Worm (Caenorhabditis elegans): Measurements from ENCODE around the gene dkf-2.

dkf-2 gene

DNA sequence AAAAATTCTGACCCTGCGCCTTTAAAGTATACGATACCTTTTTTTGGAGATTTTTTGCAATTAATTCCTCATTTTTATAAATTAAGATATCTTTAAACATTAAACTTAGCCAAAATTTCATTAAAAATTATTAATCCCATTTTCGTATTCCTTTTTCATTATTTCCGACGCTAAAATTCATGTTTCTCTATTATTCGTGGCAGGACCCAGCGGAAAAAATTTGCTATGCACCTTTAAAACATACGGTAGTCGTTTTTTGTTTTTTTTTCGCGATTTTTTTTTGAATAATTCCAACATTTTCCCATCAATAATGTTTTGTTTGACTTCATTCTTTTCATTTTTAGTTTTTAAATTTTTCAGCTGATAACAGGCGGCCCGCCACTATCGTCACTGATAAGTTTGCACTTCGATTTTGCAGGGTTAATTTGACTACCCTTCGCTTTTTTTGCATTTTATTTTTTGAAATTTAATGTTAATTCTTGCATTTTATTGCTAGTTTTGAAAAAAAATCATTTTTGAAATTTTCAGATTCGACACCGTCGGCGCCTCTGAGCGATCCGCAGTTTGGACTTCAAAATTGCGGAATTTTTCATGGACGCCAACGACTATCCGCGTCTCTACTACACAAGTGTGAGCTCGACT, at the start of gene dkf-2:
Gene dkf-2, plus strand, starts transcription at position 592 of the 642 bp plus-strand sequence.
- TF ChIP-seq unc-120 (tag; optimal IDR thresholded peaks at IDR 0.05; ENCODE audit: poor library complexity, severe bottlenecking), result no peak
- TF ChIP-seq blmp-1 (tag; optimal IDR thresholded peaks at IDR 0.05), result no peak
- TF ChIP-seq mls-2 (tag; optimal IDR thresholded peaks at IDR 0.05), result no peak
- TF ChIP-seq unc-62 (GFP tag; optimal IDR thresholded peaks at IDR 0.05), result no peak
- no peak for TF ChIP-seq mep-1 (tag; optimal IDR thresholded peaks at IDR 0.05)
- TF ChIP-seq nhr-28 (tag; optimal IDR thresholded peaks at IDR 0.05), result no peak
- no peak for TF ChIP-seq ham-2 (GFP tag; optimal IDR thresholded peaks at IDR 0.05)
- TF ChIP-seq nhr-12 (tag; optimal IDR thresholded peaks at IDR 0.05), result no peak

DNA sequence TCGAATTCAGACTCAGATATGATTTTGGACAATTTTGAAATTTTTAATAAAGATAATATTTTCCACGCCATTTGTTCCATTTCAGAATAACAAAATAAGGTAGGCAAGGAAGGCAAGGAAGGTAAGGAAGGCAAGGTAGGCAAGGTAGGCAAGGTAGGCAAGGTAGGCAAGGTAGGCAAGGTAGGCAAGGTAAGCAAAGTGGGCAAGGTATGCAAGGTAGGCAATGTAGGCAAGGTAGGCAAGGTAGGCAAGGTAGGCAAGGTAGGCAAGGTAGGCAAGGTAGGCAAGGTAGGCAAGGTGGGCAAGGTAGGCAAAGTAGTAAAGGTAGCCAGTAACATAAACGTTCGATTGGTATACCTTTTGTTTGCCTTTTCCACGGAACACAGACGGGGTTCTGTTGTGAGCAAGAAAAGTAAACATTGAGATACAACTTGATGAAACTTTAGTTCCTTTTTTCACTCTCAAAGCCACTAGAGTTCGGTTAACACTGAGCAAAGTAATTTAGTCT, 47.6 kb upstream of the dkf-2 start, which contains the start of gene Y70C5C.1:
Gene Y70C5C.1, plus strand, starts transcription at position 458 of the 508 bp plus-strand sequence.
- TF ChIP-seq mls-2 (tag; optimal IDR thresholded peaks at IDR 0.05) (peak; percentile 80), lsy-2 (tag; optimal IDR thresholded peaks at IDR 0.05) (no peak), cnd-1 (tag; optimal IDR thresholded peaks at IDR 0.05) (peak; percentile 32), sptf-1 (tag; optimal IDR thresholded peaks at IDR 0.05) (peak; percentile 79), nhr-28 (tag; optimal IDR thresholded peaks at IDR 0.05) (no peak), lin-32 (GFP tag; optimal IDR thresholded peaks at IDR 0.05) (peak; percentile 16), unc-120 (tag; optimal IDR thresholded peaks at IDR 0.05; ENCODE audit: poor library complexity, severe bottlenecking) (no peak), mep-1 (tag; optimal IDR thresholded peaks at IDR 0.05) (no peak), flh-1 (GFP tag; optimal IDR thresholded peaks at IDR 0.05) (peak; percentile 12), drap-1 (GFP tag; optimal IDR thresholded peaks at IDR 0.05) (peak; percentile 51), bed-3 (GFP tag; optimal IDR thresholded peaks at IDR 0.05) (peak; percentile 49), ceh-43 (GFP tag; optimal IDR thresholded peaks at IDR 0.05) (peak; percentile 10), unc-39 (tag; optimal IDR thresholded peaks at IDR 0.05) (no peak), M03D4.4 (tag; optimal IDR thresholded peaks at IDR 0.05) (peak; percentile 32), sem-2 (GFP tag; optimal IDR thresholded peaks at IDR 0.05) (peak; percentile 1), ham-2 (GFP tag; optimal IDR thresholded peaks at IDR 0.05) (no peak), elt-3 (tag; optimal IDR thresholded peaks at IDR 0.05) (no peak), pha-4 (tag; optimal IDR thresholded peaks at IDR 0.05) (no peak), ceh-83 (GFP tag; optimal IDR thresholded peaks at IDR 0.05) (peak; percentile 14), blmp-1 (tag; optimal IDR thresholded peaks at IDR 0.05) (no peak), nhr-2 (tag; optimal IDR thresholded peaks at IDR 0.05) (no peak), nhr-12 (tag; optimal IDR thresholded peaks at IDR 0.05) (no peak), elt-1 (tag; optimal IDR thresholded peaks at IDR 0.05; ENCODE audit: borderline replicate concordance, insufficient read depth) (no peak)

DNA sequence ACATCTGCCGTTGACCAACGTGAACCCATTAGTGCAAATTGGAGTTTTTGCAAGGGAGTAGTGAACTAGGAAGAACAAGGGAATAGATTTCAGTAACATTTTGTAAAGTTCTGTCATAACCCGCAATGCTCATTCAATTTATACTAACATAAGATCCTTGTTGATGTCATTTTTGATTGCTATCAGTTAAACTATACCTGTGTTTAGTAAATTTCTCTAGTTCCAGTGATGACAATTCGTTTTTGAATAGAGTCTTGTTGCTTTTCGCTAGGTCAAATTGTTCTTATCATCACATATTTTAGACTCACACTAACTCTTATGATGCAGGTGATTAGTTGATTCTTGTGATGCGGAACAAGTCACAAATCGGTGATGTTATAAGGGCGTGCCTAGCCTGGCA, 40.9 kb upstream of the dkf-2 start, which contains the start of gene clec-9:
Gene clec-9, minus strand, starts transcription at position 101 of the 400 bp plus-strand sequence.
- TF ChIP-seq ztf-11 (tag; optimal IDR thresholded peaks at IDR 0.05) (no peak), ceh-83 (GFP tag; optimal IDR thresholded peaks at IDR 0.05) (no peak), ceh-39 (tag; optimal IDR thresholded peaks at IDR 0.05) (no peak), hlh-1 (tag; optimal IDR thresholded peaks at IDR 0.05) (no peak), blmp-1 (tag; optimal IDR thresholded peaks at IDR 0.05) (no peak), nhr-2 (tag; optimal IDR thresholded peaks at IDR 0.05) (no peak), zip-8 (tag; optimal IDR thresholded peaks at IDR 0.05) (no peak), mab-5 (tag; optimal IDR thresholded peaks at IDR 0.05) (no peak), snpc-4 (tag; optimal IDR thresholded peaks at IDR 0.05) (no peak), flh-1 (GFP tag; optimal IDR thresholded peaks at IDR 0.05) (no peak), mep-1 (tag; optimal IDR thresholded peaks at IDR 0.05) (no peak), unc-39 (tag; optimal IDR thresholded peaks at IDR 0.05) (no peak), lin-32 (GFP tag; optimal IDR thresholded peaks at IDR 0.05) (no peak), elt-1 (tag; optimal IDR thresholded peaks at IDR 0.05; ENCODE audit: borderline replicate concordance, insufficient read depth) (no peak), ham-2 (GFP tag; optimal IDR thresholded peaks at IDR 0.05) (no peak), elt-3 (tag; optimal IDR thresholded peaks at IDR 0.05) (no peak), mls-2 (tag; optimal IDR thresholded peaks at IDR 0.05) (no peak), nhr-12 (tag; optimal IDR thresholded peaks at IDR 0.05) (no peak)

DNA sequence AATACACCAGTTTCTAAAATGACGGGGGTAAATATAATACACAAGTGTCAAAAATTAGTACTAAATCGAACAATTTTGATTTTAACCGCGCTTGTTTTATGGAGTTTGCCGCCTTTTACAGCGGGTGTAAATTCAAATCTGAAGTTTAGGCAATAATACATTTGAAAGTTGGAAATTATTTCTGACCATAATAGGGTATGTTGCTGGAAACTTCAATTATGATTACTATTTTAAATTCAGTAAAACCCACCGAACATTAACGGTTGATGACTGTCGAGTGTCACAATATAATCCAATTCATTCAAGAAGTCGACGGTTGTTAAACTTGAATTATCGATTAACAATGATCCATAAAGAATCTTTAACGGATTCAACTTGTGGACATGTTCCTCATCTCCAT, 33.6 kb upstream of the dkf-2 start:
- TF ChIP-seq mls-2 (tag; optimal IDR thresholded peaks at IDR 0.05), result no peak
- TF ChIP-seq lin-13 (tag; optimal IDR thresholded peaks at IDR 0.05), result no peak
- TF ChIP-seq snpc-4 (tag; optimal IDR thresholded peaks at IDR 0.05), result no peak
- no peak for TF ChIP-seq pha-4 (tag; optimal IDR thresholded peaks at IDR 0.05)
- TF ChIP-seq blmp-1 (tag; optimal IDR thresholded peaks at IDR 0.05), result no peak
- TF ChIP-seq unc-62 (GFP tag; optimal IDR thresholded peaks at IDR 0.05), result no peak
